Worm (Caenorhabditis elegans): ENCODE results near the gene irld-1.

irld-1 gene

DNA sequence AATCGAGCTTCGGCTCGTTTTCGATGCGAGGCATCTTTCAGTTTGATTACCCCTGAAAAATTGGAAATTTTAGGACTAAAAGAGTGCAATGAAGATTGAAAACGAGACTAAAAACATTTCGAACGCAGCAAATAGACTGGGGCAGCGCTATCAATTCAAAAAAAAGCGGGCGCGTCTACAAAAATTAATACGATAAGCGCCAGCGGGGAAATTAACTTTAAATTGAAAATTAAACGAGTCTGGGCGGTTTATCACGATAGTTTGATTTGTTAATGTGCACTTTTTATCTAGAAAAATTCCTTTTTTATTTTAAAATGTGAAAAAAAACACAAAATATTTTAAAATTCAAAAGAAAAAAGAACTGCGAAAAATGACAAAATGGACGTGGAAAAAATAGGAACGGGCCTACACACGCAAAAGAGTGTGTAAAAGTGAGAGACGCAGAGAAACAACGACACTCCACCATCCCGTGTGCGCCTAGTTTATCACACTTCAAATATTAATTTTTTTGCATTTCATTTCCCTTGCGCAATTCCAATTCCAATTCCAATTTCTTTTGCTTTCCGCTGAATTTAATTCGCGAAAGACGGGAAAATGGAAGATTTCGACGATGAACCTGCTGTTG is 34.9 kb downstream of the irld-1 start, which contains the start of the genes gmpr-1 and fipp-1 (continued):
- TF ChIP-seq egl-27 (tag; optimal IDR thresholded peaks at IDR 0.05), result no peak
- TF ChIP-seq irx-1 (tag; optimal IDR thresholded peaks at IDR 0.05), result peak; percentile 59
- TF ChIP-seq nhr-47 (tag; optimal IDR thresholded peaks at IDR 0.05), result peak; percentile 80
- no peak for TF ChIP-seq unc-30 (tag; optimal IDR thresholded peaks at IDR 0.05)
- TF ChIP-seq zip-4 (GFP tag; optimal IDR thresholded peaks at IDR 0.05), result peak; percentile 21
- TF ChIP-seq nhr-90 (tag; optimal IDR thresholded peaks at IDR 0.05; ENCODE audit: poor library complexity), result peak; percentile 78
- no peak for TF ChIP-seq nhr-237 (tag; optimal IDR thresholded peaks at IDR 0.05)
- TF ChIP-seq pax-3 (tag; optimal IDR thresholded peaks at IDR 0.05), result no peak
- TF ChIP-seq lin-14 (GFP tag; optimal IDR thresholded peaks at IDR 0.05), result no peak
- no peak for TF ChIP-seq alr-1 (tag; optimal IDR thresholded peaks at IDR 0.05; ENCODE audit: borderline replicate concordance)
- peak; percentile 38 for TF ChIP-seq ceh-8 (GFP tag; optimal IDR thresholded peaks at IDR 0.05)
- peak; percentile 67 for TF ChIP-seq grh-1 (GFP tag; IDR thresholded peaks at IDR 0.05)
- no peak for TF ChIP-seq snpc-4 (tag; optimal IDR thresholded peaks at IDR 0.05)
- peak; percentile 33 for TF ChIP-seq jun-1 (tag; optimal IDR thresholded peaks at IDR 0.05)
- TF ChIP-seq sox-4 (tag; optimal IDR thresholded peaks at IDR 0.05), result no peak
- TF ChIP-seq C16A3.4 (tag; optimal IDR thresholded peaks at IDR 0.05), result peak; percentile 55
- TF ChIP-seq C34B4.2 (tag; optimal IDR thresholded peaks at IDR 0.05), result no peak
- peak; percentile 70 for TF ChIP-seq nhr-19 (GFP tag; conservative IDR thresholded peaks at IDR 0.05)
- peak; percentile 69 for TF ChIP-seq lin-39 (tag; optimal IDR thresholded peaks at IDR 0.05)
- peak; percentile 64 to 78 (median 73) for TF ChIP-seq dpl-1 (GFP tag; optimal IDR thresholded peaks at IDR 0.05)
- no peak for TF ChIP-seq aha-1 (tag; optimal IDR thresholded peaks at IDR 0.05)
- TF ChIP-seq Y116A8C.19 (tag; optimal IDR thresholded peaks at IDR 0.05; ENCODE audit: borderline replicate concordance), result no peak
- no peak for TF ChIP-seq pag-3 (tag; optimal IDR thresholded peaks at IDR 0.05; ENCODE audit: borderline replicate concordance, insufficient read depth)
- TF ChIP-seq unc-98 (GFP tag; IDR thresholded peaks at IDR 0.05), result no peak
- no peak for TF ChIP-seq unc-130 (tag; optimal IDR thresholded peaks at IDR 0.05)
- peak; percentile 74 for TF ChIP-seq rnt-1 (tag; optimal IDR thresholded peaks at IDR 0.05)
- peak; percentile 22 for TF ChIP-seq elt-2 (tag; optimal IDR thresholded peaks at IDR 0.05)
- peak; percentile 54 for TF ChIP-seq skn-1 (tag; optimal IDR thresholded peaks at IDR 0.05)
- peak; percentile 74 for TF ChIP-seq mep-1 (tag; optimal IDR thresholded peaks at IDR 0.05)
- peak; percentile 31 for TF ChIP-seq F16B12.6 (tag; optimal IDR thresholded peaks at IDR 0.05)
- TF ChIP-seq lin-13 (GFP tag; optimal IDR thresholded peaks at IDR 0.05), result no peak
- TF ChIP-seq xbp-1 (tag; optimal IDR thresholded peaks at IDR 0.05), result peak; percentile 73
- peak; percentile 52 for TF ChIP-seq isw-1 (GFP tag; IDR thresholded peaks at IDR 0.05)
- TF ChIP-seq lir-3 (tag; optimal IDR thresholded peaks at IDR 0.05; ENCODE audit: poor library complexity), result no peak
- TF ChIP-seq mef-2 (tag; optimal IDR thresholded peaks at IDR 0.05), result no peak
- TF ChIP-seq ceh-90 (tag; optimal IDR thresholded peaks at IDR 0.05), result no peak
- no peak for TF ChIP-seq fos-1 (tag; optimal IDR thresholded peaks at IDR 0.05)
- no peak for TF ChIP-seq hlh-17 (GFP tag; optimal IDR thresholded peaks at IDR 0.05; ENCODE audit: borderline replicate concordance)
- no peak for TF ChIP-seq aly-2 (tag; optimal IDR thresholded peaks at IDR 0.05)
- TF ChIP-seq blmp-1 (tag; optimal IDR thresholded peaks at IDR 0.05), result peak; percentile 33
- peak; percentile 83 to 84 for TF ChIP-seq efl-1 (optimal IDR thresholded peaks at IDR 0.05)
- TF ChIP-seq efl-1 (GFP tag; optimal IDR thresholded peaks at IDR 0.05 in 1 of 2), result peak; percentile 77 to 97
- TF ChIP-seq nhr-71 (tag; optimal IDR thresholded peaks at IDR 0.05), result peak; percentile 81
- TF ChIP-seq nhr-12 (tag; optimal IDR thresholded peaks at IDR 0.05), result no peak
